Worm (Caenorhabditis elegans): ENCODE results near the gene C05C9.1.

Gene C05C9.1

ce11 chrX:11208788-11209187 lies 48.2 kb downstream of the C05C9.1 start, which contains the start of gene C34F6.5:
Gene C34F6.5 (minus strand): TSS chrX:11208888.
- TF ChIP-seq elt-1 (tag; optimal IDR thresholded peaks at IDR 0.05) = no peak
- no peak for TF ChIP-seq tbx-2 (tag; optimal IDR thresholded peaks at IDR 0.05)
- no peak for TF ChIP-seq nhr-43 (tag; optimal IDR thresholded peaks at IDR 0.05; ENCODE audit: poor library complexity, severe bottlenecking)
- no peak for TF ChIP-seq ceh-9 (tag; optimal IDR thresholded peaks at IDR 0.05)
- TF ChIP-seq fkh-2 (tag; optimal IDR thresholded peaks at IDR 0.05) = no peak
- no peak for TF ChIP-seq mml-1 (tag; optimal IDR thresholded peaks at IDR 0.05)
- no peak for TF ChIP-seq lin-39 (tag; optimal IDR thresholded peaks at IDR 0.05)
- no peak for TF ChIP-seq nhr-11 (tag; optimal IDR thresholded peaks at IDR 0.05)
- no peak for TF ChIP-seq ztf-4 (tag; optimal IDR thresholded peaks at IDR 0.05)
- TF ChIP-seq elt-2 (tag; optimal IDR thresholded peaks at IDR 0.05) = no peak

ce11 chrX:11210417-11210816 lies 49.8 kb downstream of the C05C9.1 start:
- TF ChIP-seq nhr-25 (tag; optimal IDR thresholded peaks at IDR 0.05) = no peak
- TF ChIP-seq zag-1 (tag; optimal IDR thresholded peaks at IDR 0.05) = no peak
- no peak for TF ChIP-seq aly-2 (tag; optimal IDR thresholded peaks at IDR 0.05)
- TF ChIP-seq pha-4 (tag; optimal IDR thresholded peaks at IDR 0.05) = no peak
- TF ChIP-seq unc-39 (tag; optimal IDR thresholded peaks at IDR 0.05) = no peak
- no peak for TF ChIP-seq nfya-1 (tag; optimal IDR thresholded peaks at IDR 0.05; ENCODE audit: insufficient read depth)
- TF ChIP-seq daf-12 (tag; optimal IDR thresholded peaks at IDR 0.05) = no peak
- TF ChIP-seq fkh-10 (GFP tag; optimal IDR thresholded peaks at IDR 0.05) = no peak
- TF ChIP-seq ama-1 (optimal IDR thresholded peaks at IDR 0.05) = no peak
- TF ChIP-seq ceh-16 (tag; optimal IDR thresholded peaks at IDR 0.05) = no peak
- TF ChIP-seq eor-1 (tag; optimal IDR thresholded peaks at IDR 0.05) = no peak
- no peak for TF ChIP-seq nhr-77 (tag; optimal IDR thresholded peaks at IDR 0.05)
- TF ChIP-seq unc-62 (GFP tag; optimal IDR thresholded peaks at IDR 0.05) = no peak
- no peak for TF ChIP-seq sea-2 (GFP tag; optimal IDR thresholded peaks at IDR 0.05)
- no peak for TF ChIP-seq R02D3.7 (tag; optimal IDR thresholded peaks at IDR 0.05)
- TF ChIP-seq snpc-4 (tag; optimal IDR thresholded peaks at IDR 0.05) = no peak
- no peak for TF ChIP-seq lin-15B (tag; optimal IDR thresholded peaks at IDR 0.05)

ce11 chrX:11211360-11211759 lies 50.7 kb downstream of the C05C9.1 start:
- TF ChIP-seq hmg-11 (tag; optimal IDR thresholded peaks at IDR 0.05) = no peak
- TF ChIP-seq nhr-76 (tag; optimal IDR thresholded peaks at IDR 0.05) = no peak
- TF ChIP-seq ceh-16 (tag; optimal IDR thresholded peaks at IDR 0.05) = no peak
- no peak for TF ChIP-seq elt-1 (tag; optimal IDR thresholded peaks at IDR 0.05)
- TF ChIP-seq ceh-82 (tag; optimal IDR thresholded peaks at IDR 0.05) = no peak
- no peak for TF ChIP-seq nhr-12 (tag; optimal IDR thresholded peaks at IDR 0.05)
- TF ChIP-seq ZK546.5 (tag; optimal IDR thresholded peaks at IDR 0.05) = no peak
- no peak for TF ChIP-seq unc-62 (GFP tag; optimal IDR thresholded peaks at IDR 0.05)
- no peak for TF ChIP-seq nhr-28 (tag; optimal IDR thresholded peaks at IDR 0.05)
- no peak for TF ChIP-seq R02D3.7 (tag; optimal IDR thresholded peaks at IDR 0.05)
- no peak for TF ChIP-seq nhr-67 (tag; optimal IDR thresholded peaks at IDR 0.05)
- TF ChIP-seq elt-3 (tag; optimal IDR thresholded peaks at IDR 0.05) = no peak
- no peak for TF ChIP-seq nhr-77 (tag; optimal IDR thresholded peaks at IDR 0.05)
- TF ChIP-seq mml-1 (tag; optimal IDR thresholded peaks at IDR 0.05) = no peak
- no peak for TF ChIP-seq nhr-23 (tag; optimal IDR thresholded peaks at IDR 0.05)
- no peak for TF ChIP-seq lin-15B (tag; optimal IDR thresholded peaks at IDR 0.05)
- no peak for TF ChIP-seq zag-1 (tag; optimal IDR thresholded peaks at IDR 0.05)
- TF ChIP-seq eor-1 (tag; optimal IDR thresholded peaks at IDR 0.05) = no peak
- no peak for TF ChIP-seq nhr-237 (tag; optimal IDR thresholded peaks at IDR 0.05)
- TF ChIP-seq fkh-10 (GFP tag; optimal IDR thresholded peaks at IDR 0.05) = no peak

Data from whole organism, L3 larva.